Fruit fly (Drosophila melanogaster): ENCODE measurements around the gene stck.

DNA sequence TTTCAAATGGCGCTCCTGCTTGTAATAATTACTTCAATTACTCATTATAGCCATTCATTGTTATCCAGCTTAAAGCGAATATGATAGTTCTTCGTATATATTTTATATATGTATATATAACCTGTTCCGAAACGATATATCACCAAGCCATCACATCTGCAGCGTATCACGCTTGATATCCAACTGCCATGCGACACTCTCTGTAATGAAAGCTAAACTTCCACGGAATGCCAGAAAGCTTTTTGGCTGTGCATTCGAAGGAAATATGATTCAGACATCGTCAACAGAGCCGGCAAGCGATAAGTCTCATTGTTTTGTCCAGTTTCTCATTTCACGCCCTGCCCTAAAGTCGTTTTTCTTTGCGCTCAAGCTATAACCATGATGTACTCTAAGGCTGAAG lies 1.2 kb downstream of the stck start:
- TF ChIP-seq CG1620 (GFP tag; optimal IDR thresholded peaks at IDR 0.05) (no peak), CG11617 (GFP tag; optimal IDR thresholded peaks at IDR 0.05) (no peak)

Data from whole organism, adult.